Worm (Caenorhabditis elegans) whole organism, L3 larva: ENCODE measurements around the gene cdh-3.

Source experiments
- ama-1 ChIP-seq: fragments of 150-350 bp; optimal IDR thresholded peaks from 2 replicates; lab custom pipeline; 2018
- ceh-16 ChIP-seq: sonication (generic microtip); optimal IDR thresholded peaks from 2 replicates; lab custom pipeline; 2017; ENCODE audit warnings: missing biosample characterization, missing genetic modification characterization
- ceh-28 ChIP-seq: fragments of 150-350 bp; optimal IDR thresholded peaks from 2 replicates; lab custom pipeline; 2014; ENCODE audit warnings: missing biosample characterization, missing genetic modification reagents, missing genetic modification characterization
- ceh-9 ChIP-seq: sonication (generic microtip); optimal IDR thresholded peaks from 2 replicates; lab custom pipeline; 2018; ENCODE audit warnings: missing biosample characterization, missing genetic modification characterization
- egl-27 ChIP-seq: sonication (generic microtip); optimal IDR thresholded peaks from 4 replicates; lab custom pipeline; 2017; ENCODE audit warnings: missing biosample characterization, missing genetic modification reagents, missing genetic modification characterization
- elt-2 ChIP-seq: sonication (generic microtip); optimal IDR thresholded peaks from 2 replicates; lab custom pipeline; 2016; ENCODE audit warnings: missing genetic modification reagents, mild to moderate bottlenecking, missing genetic modification characterization, missing compliant biosample characterization
- fkh-10 ChIP-seq: sonication (generic microtip); optimal IDR thresholded peaks from 2 replicates; lab custom pipeline; 2017; ENCODE audit warnings: missing biosample characterization, missing genetic modification reagents, missing genetic modification characterization
- nhr-11 ChIP-seq: fragments of 150-350 bp; optimal IDR thresholded peaks from 2 replicates; lab custom pipeline; 2014; ENCODE audit warnings: missing biosample characterization, missing genetic modification characterization
- nhr-12 ChIP-seq: fragments of 150-350 bp; optimal IDR thresholded peaks from 2 replicates; lab custom pipeline; 2014; ENCODE audit warnings: missing biosample characterization, missing genetic modification characterization
- nhr-237 ChIP-seq: fragments of 150-350 bp; optimal IDR thresholded peaks from 2 replicates; lab custom pipeline; 2014; ENCODE audit warnings: missing biosample characterization, missing genetic modification characterization
- nhr-28 ChIP-seq: fragments of 150-350 bp; optimal IDR thresholded peaks from 2 replicates; lab custom pipeline; 2014; ENCODE audit warnings: missing biosample characterization, missing genetic modification characterization
- nhr-76 ChIP-seq: fragments of 150-350 bp; sonication (generic microtip); optimal IDR thresholded peaks from 5 replicates; lab custom pipeline; 2014; ENCODE audit warnings: missing biosample characterization, missing genetic modification characterization
- nhr-77 ChIP-seq: fragments of 150-350 bp; optimal IDR thresholded peaks from 2 replicates; lab custom pipeline; 2014; ENCODE audit warnings: missing biosample characterization, missing genetic modification characterization
- unc-62 ChIP-seq: fragments of 150-350 bp; sonication (generic microtip); optimal IDR thresholded peaks from 4 replicates; lab custom pipeline; 2014; ENCODE audit warnings: missing biosample characterization, missing genetic modification reagents, missing genetic modification characterization

DNA sequence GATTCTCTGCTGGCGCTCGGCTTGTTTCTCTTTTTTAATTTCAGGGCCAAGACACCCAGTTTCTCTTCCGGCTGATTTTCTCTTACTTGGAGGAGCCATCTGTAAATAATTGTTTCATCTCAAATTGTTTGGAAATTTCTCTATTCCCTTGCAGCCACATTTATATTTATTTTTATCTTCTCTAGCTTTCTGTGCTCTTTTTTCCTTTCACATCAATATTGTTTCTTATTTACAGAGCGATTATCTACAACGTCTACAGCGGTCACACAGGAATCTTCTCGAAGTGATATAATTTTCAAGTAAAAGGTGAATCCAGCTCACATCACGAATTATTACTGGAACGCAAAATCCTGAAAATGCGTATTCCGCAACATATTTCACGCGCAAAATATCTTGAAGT, 18.7 kb upstream of the cdh-3 start, which contains the start of the genes ZK686.6 and ZK686.1:
- TF ChIP-seq unc-62: no peak
- TF ChIP-seq nhr-12 (tag; lab: Kevin White, UChicago): no peak
- no peak for TF ChIP-seq elt-2 (tag; lab: Kevin White, UChicago)
- no peak for TF ChIP-seq fkh-10
- no peak for TF ChIP-seq ama-1 (lab: Kevin White, UChicago)
- no peak for TF ChIP-seq nhr-28 (tag; lab: Kevin White, UChicago)
- no peak for TF ChIP-seq nhr-237 (tag; lab: Kevin White, UChicago)
- no peak for TF ChIP-seq nhr-77 (tag; lab: Kevin White, UChicago)
- no peak for TF ChIP-seq nhr-76 (tag; lab: Kevin White, UChicago)
- no peak for TF ChIP-seq ceh-16 (tag; lab: Kevin White, UChicago)
- no peak for TF ChIP-seq egl-27 (tag; lab: Kevin White, UChicago)
- TF ChIP-seq nhr-11 (tag; lab: Kevin White, UChicago): no peak
- no peak for TF ChIP-seq ceh-28 (tag; lab: Kevin White, UChicago)
- no peak for TF ChIP-seq ceh-9 (tag; lab: Kevin White, UChicago)
